Worm (Caenorhabditis elegans) whole organism, midembryonic: ENCODE data around the gene ZC374.2.

ENCODE experiments used
- klf-2 ChIP-seq: fragments of 200-800 bp; sonication (Bioruptor generic); conservative IDR thresholded peaks from 2 replicates; pipeline ENCODE4 v1.3.6; 2022; ENCODE audit warnings: missing genetic modification reagents, missing genetic modification characterization, missing compliant biosample characterization
- tab-1 ChIP-seq: fragments of 200-800 bp; sonication (Bioruptor generic); IDR thresholded peaks from 2 replicates; pipeline ENCODE4 v1.3.6; 2022; ENCODE audit warnings: missing genetic modification characterization, missing compliant biosample characterization
- ztf-23 ChIP-seq: fragments of 200-800 bp; sonication (Bioruptor generic); IDR thresholded peaks from 2 replicates; pipeline ENCODE4 v1.3.6; 2022; ENCODE audit warnings: missing genetic modification reagents, missing genetic modification characterization, missing compliant biosample characterization

- TF ChIP-seq ztf-23 (GFP tag; lab: Robert Waterston, UW) (no peak), klf-2 (GFP tag; lab: Robert Waterston, UW) (no peak), tab-1 (no peak)
Measured at ce11 chrX:10079230-10079629, 32.0 kb upstream of the ZC374.2 start.
